Fruit fly (Drosophila melanogaster): ENCODE results near the gene Tsp26A.

Gene Tsp26A

dm6 chr2L:6000065-6000464, at the start of gene Tsp26A:
Gene Tsp26A (plus strand): TSS chr2L:6000228.
- TF ChIP-seq psq (optimal IDR thresholded peaks at IDR 0.05) (no peak), Dll (optimal IDR thresholded peaks at IDR 0.05) (no peak)

dm6 chr2L:5956153-5956552, 43.9 kb upstream of the Tsp26A start, which contains the start of gene CG13999:
Gene CG13999 (minus strand): TSS chr2L:5956466.
- TF ChIP-seq usp (GFP tag; optimal IDR thresholded peaks at IDR 0.05) (no peak), CG8478 (optimal IDR thresholded peaks at IDR 0.05) (no peak), psq (optimal IDR thresholded peaks at IDR 0.05) (no peak), Dll (optimal IDR thresholded peaks at IDR 0.05) (no peak), EcR (GFP tag; optimal IDR thresholded peaks at IDR 0.05) (no peak), pan (optimal IDR thresholded peaks at IDR 0.05) (no peak)

- TF ChIP-seq EcR (GFP tag; optimal IDR thresholded peaks at IDR 0.05) (no peak), Dll (optimal IDR thresholded peaks at IDR 0.05) (no peak), psq (optimal IDR thresholded peaks at IDR 0.05) (no peak), CG8478 (optimal IDR thresholded peaks at IDR 0.05) (no peak), pan (optimal IDR thresholded peaks at IDR 0.05) (no peak), usp (GFP tag; optimal IDR thresholded peaks at IDR 0.05) (no peak)
Observed at dm6 chr2L:5956706-5957105, 43.3 kb upstream of the Tsp26A start, which contains the start of the genes CG13998 and Vm26Ab. Gene CG13998 (minus strand): TSS chr2L:5956819. Gene Vm26Ab (plus strand): TSS chr2L:5957004.

dm6 chr2L:5958581-5959177, 41.3 kb upstream of the Tsp26A start, which contains the start of gene Vm26Ac:
Gene Vm26Ac (minus strand): TSS chr2L:5958631.
- TF ChIP-seq pan (optimal IDR thresholded peaks at IDR 0.05) (no peak), psq (optimal IDR thresholded peaks at IDR 0.05) (no peak), Dll (optimal IDR thresholded peaks at IDR 0.05) (no peak), usp (GFP tag; optimal IDR thresholded peaks at IDR 0.05) (no peak), EcR (GFP tag; optimal IDR thresholded peaks at IDR 0.05) (no peak), CG8478 (optimal IDR thresholded peaks at IDR 0.05) (no peak)

- TF ChIP-seq usp (GFP tag; optimal IDR thresholded peaks at IDR 0.05) (no peak), EcR (GFP tag; optimal IDR thresholded peaks at IDR 0.05) (no peak), pan (optimal IDR thresholded peaks at IDR 0.05) (no peak), Dll (optimal IDR thresholded peaks at IDR 0.05) (no peak), CG8478 (optimal IDR thresholded peaks at IDR 0.05) (no peak), psq (optimal IDR thresholded peaks at IDR 0.05) (no peak)
Observed at dm6 chr2L:5959863-5960658, 40.0 kb upstream of the Tsp26A start, which contains the start of gene Vm26Aa. Gene Vm26Aa (minus strand): TSS chr2L:5960340.

dm6 chr2L:5961169-5961918, 38.7 kb upstream of the Tsp26A start:
- TF ChIP-seq Dll (optimal IDR thresholded peaks at IDR 0.05): no peak
- no peak for TF ChIP-seq usp (GFP tag; optimal IDR thresholded peaks at IDR 0.05)
- no peak for TF ChIP-seq CG8478 (optimal IDR thresholded peaks at IDR 0.05)
- TF ChIP-seq EcR (GFP tag; optimal IDR thresholded peaks at IDR 0.05): no peak
- no peak for TF ChIP-seq psq (optimal IDR thresholded peaks at IDR 0.05)
- no peak for TF ChIP-seq pan (optimal IDR thresholded peaks at IDR 0.05)

- no peak for TF ChIP-seq EcR (GFP tag; optimal IDR thresholded peaks at IDR 0.05)
- TF ChIP-seq Dll (optimal IDR thresholded peaks at IDR 0.05): no peak
- TF ChIP-seq psq (optimal IDR thresholded peaks at IDR 0.05): no peak
- no peak for TF ChIP-seq usp (GFP tag; optimal IDR thresholded peaks at IDR 0.05)
- TF ChIP-seq CG8478 (optimal IDR thresholded peaks at IDR 0.05): no peak
- no peak for TF ChIP-seq pan (optimal IDR thresholded peaks at IDR 0.05)
Observed at dm6 chr2L:5963251-5963650, 36.8 kb upstream of the Tsp26A start.

dm6 chr2L:5964211-5964610, 35.8 kb upstream of the Tsp26A start:
- TF ChIP-seq EcR (GFP tag; optimal IDR thresholded peaks at IDR 0.05): no peak
- TF ChIP-seq pan (optimal IDR thresholded peaks at IDR 0.05): no peak
- TF ChIP-seq CG8478 (optimal IDR thresholded peaks at IDR 0.05): no peak
- TF ChIP-seq usp (GFP tag; optimal IDR thresholded peaks at IDR 0.05): no peak
- no peak for TF ChIP-seq psq (optimal IDR thresholded peaks at IDR 0.05)
- TF ChIP-seq Dll (optimal IDR thresholded peaks at IDR 0.05): no peak

dm6 chr2L:5964851-5965250, 35.2 kb upstream of the Tsp26A start, which contains the start of gene psd:
Gene psd (minus strand): TSS chr2L:5964951.
- TF ChIP-seq CG8478 (optimal IDR thresholded peaks at IDR 0.05) (no peak), EcR (GFP tag; optimal IDR thresholded peaks at IDR 0.05) (no peak), pan (optimal IDR thresholded peaks at IDR 0.05) (no peak), usp (GFP tag; optimal IDR thresholded peaks at IDR 0.05) (no peak), Dll (optimal IDR thresholded peaks at IDR 0.05) (no peak), psq (optimal IDR thresholded peaks at IDR 0.05) (no peak)

dm6 chr2L:5967702-5968616, 32.1 kb upstream of the Tsp26A start, which contains the start of the genes CG13992 and Ucp4C:
Gene CG13992 (minus strand): TSS chr2L:5967752.
Gene Ucp4C (plus strand): TSS chr2L:5968566.
- TF ChIP-seq CG8478 (optimal IDR thresholded peaks at IDR 0.05): no peak
- no peak for TF ChIP-seq psq (optimal IDR thresholded peaks at IDR 0.05)
- no peak for TF ChIP-seq pan (optimal IDR thresholded peaks at IDR 0.05)
- no peak for TF ChIP-seq EcR (GFP tag; optimal IDR thresholded peaks at IDR 0.05)
- no peak for TF ChIP-seq usp (GFP tag; optimal IDR thresholded peaks at IDR 0.05)
- no peak for TF ChIP-seq Dll (optimal IDR thresholded peaks at IDR 0.05)
